Fruit fly (Drosophila melanogaster) whole organism, larva: ENCODE results near the gene piwi.

Experiments
- noc ChIP-seq: fragments of 200-800 bp; sonication (Bioruptor generic); optimal IDR thresholded peaks from 3 replicates; lab custom pipeline; 2019; ENCODE audit warnings: missing biosample characterization, mild to moderate bottlenecking, missing genetic modification characterization, moderate library complexity

The piwi gene

dm6 chr2L:10989162-10989561 lies 1.9 kb upstream of the piwi start, which contains the start of gene TTLL4A:
TTLL4A (plus strand) TSS chr2L:10989401.
- no peak for TF ChIP-seq noc

- no peak for TF ChIP-seq noc
Observed at dm6 chr2L:10988026-10988425, 806 bp upstream of the piwi start.

dm6 chr2L:10986138-10986537 lies 1.1 kb downstream of the piwi start:
- no peak for TF ChIP-seq noc

dm6 chr2L:10976864-10977586 lies 10.2 kb downstream of the piwi start:
- TF ChIP-seq noc, result no peak

- TF ChIP-seq noc, result no peak
Observed at dm6 chr2L:10976046-10976863, 11.0 kb downstream of the piwi start, which contains the start of the genes ATPsynG and SCAR. ATPsynG (minus strand) TSS chr2L:10976399. SCAR (plus strand) TSS chr2L:10976772.

- TF ChIP-seq noc, result no peak
Observed at dm6 chr2L:10975193-10975592, 12.0 kb downstream of the piwi start, which contains the start of gene abo. abo (minus strand) TSS chr2L:10975293.

dm6 chr2L:10974638-10975037 lies 12.6 kb downstream of the piwi start:
- TF ChIP-seq noc, result no peak

dm6 chr2L:10972224-10972623 lies 15.0 kb downstream of the piwi start, which contains the start of gene CG16743:
CG16743 (plus strand) TSS chr2L:10972280.
- peak; percentile 79 for TF ChIP-seq noc

dm6 chr2L:10970134-10970533 lies 17.1 kb downstream of the piwi start, which contains the start of the genes Tmem214 and YL-1:
Tmem214 (minus strand) TSS chr2L:10970275.
YL-1 (plus strand) TSS chr2L:10970443.
- TF ChIP-seq noc, result peak; percentile 72

- no peak for TF ChIP-seq noc
Observed at dm6 chr2L:10968009-10968383, 19.2 kb downstream of the piwi start.

- TF ChIP-seq noc, result peak; percentile 74
Observed at dm6 chr2L:10967257-10968008, 19.8 kb downstream of the piwi start.

dm6 chr2L:10965962-10966361 lies 21.3 kb downstream of the piwi start:
- no peak for TF ChIP-seq noc

- no peak for TF ChIP-seq noc
Observed at dm6 chr2L:10964493-10964892, 22.7 kb downstream of the piwi start.

dm6 chr2L:10963979-10964378 lies 23.2 kb downstream of the piwi start, which contains the start of gene dpr2:
dpr2 (minus strand) TSS chr2L:10964153.
- no peak for TF ChIP-seq noc

- no peak for TF ChIP-seq noc
Observed at dm6 chr2L:10940196-10940595, 47.0 kb downstream of the piwi start.

dm6 chr2L:10936362-10936761 lies 50.9 kb downstream of the piwi start, which contains the start of gene CG14072:
CG14072 (plus strand) TSS chr2L:10936662.
- no peak for TF ChIP-seq noc
